Fruit fly (Drosophila melanogaster) whole organism, embryonic: Measurements from ENCODE around the gene CG6254.

ENCODE experiments used
- Aef1 ChIP-seq: fragments of 200-800 bp; sonication (Bioruptor generic); IDR thresholded peaks from 3 replicates; pipeline ENCODE4 v1.3.6; 2022; ENCODE audit warnings: missing biosample characterization, missing genetic modification characterization
- Antp ChIP-seq: fragments of 200-800 bp; sonication (Bioruptor generic); optimal IDR thresholded peaks from 3 replicates; lab custom pipeline; 2016; ENCODE audit warnings: missing biosample characterization, missing genetic modification characterization
- Awh ChIP-seq: fragments of 200-800 bp; sonication (Bioruptor generic); IDR thresholded peaks from 2 replicates; pipeline ENCODE4, ENCODE4 v1.3.6; 2022; ENCODE audit warnings: missing biosample characterization, missing genetic modification characterization
- CG10267 ChIP-seq: fragments of 200-800 bp; sonication (Bioruptor generic); optimal IDR thresholded peaks from 2 replicates; lab custom pipeline; 2018; ENCODE audit warnings: missing biosample characterization, mild to moderate bottlenecking, missing genetic modification characterization, moderate library complexity
- CG11504 ChIP-seq: fragments of 200-800 bp; sonication (Bioruptor generic); optimal IDR thresholded peaks from 3 replicates; lab custom pipeline; 2019; ENCODE audit warnings: missing biosample characterization, mild to moderate bottlenecking, missing genetic modification characterization, moderate library complexity
- CG12155 ChIP-seq: fragments of 200-800 bp; sonication (Bioruptor generic); optimal IDR thresholded peaks from 3 replicates; lab custom pipeline; 2016; ENCODE audit warnings: missing biosample characterization, missing genetic modification characterization
- CG13287 ChIP-seq: fragments of 200-800 bp; sonication (Bioruptor generic); IDR thresholded peaks from 2 replicates; pipeline ENCODE4 v1.3.6; 2022; ENCODE audit warnings: missing biosample characterization, missing genetic modification characterization; ENCODE audit not compliant: partially characterized antibody
- CG15696 ChIP-seq: fragments of 200-800 bp; sonication (Bioruptor generic); optimal IDR thresholded peaks from 2 replicates; lab custom pipeline; 2019; ENCODE audit warnings: missing biosample characterization, mild to moderate bottlenecking, missing genetic modification characterization, moderate library complexity
- CG1647 ChIP-seq: fragments of 200-800 bp; sonication (Bioruptor generic); optimal IDR thresholded peaks from 3 replicates; lab custom pipeline; 2016; ENCODE audit warnings: missing biosample characterization, missing genetic modification characterization
- CG17385 ChIP-seq: fragments of 200-800 bp; sonication (Bioruptor generic); optimal IDR thresholded peaks from 3 replicates; lab custom pipeline; 2018; ENCODE audit warnings: missing biosample characterization, mild to moderate bottlenecking, missing genetic modification characterization
- CG2678 ChIP-seq: fragments of 200-800 bp; sonication (Bioruptor generic); optimal IDR thresholded peaks from 3 replicates; lab custom pipeline; 2019; ENCODE audit warnings: missing biosample characterization, mild to moderate bottlenecking, missing genetic modification characterization, moderate library complexity
- CG2889 ChIP-seq: fragments of 200-800 bp; sonication (Bioruptor generic); IDR thresholded peaks from 3 replicates; pipeline ENCODE4 v1.3.6; 2022; ENCODE audit warnings: missing biosample characterization, missing genetic modification characterization
- CG32767 ChIP-seq: fragments of 200-800 bp; sonication (Bioruptor generic); IDR thresholded peaks from 2 replicates; pipeline ENCODE4 v1.3.6; 2022; ENCODE audit warnings: missing biosample characterization, missing genetic modification characterization
- CG32772 ChIP-seq: fragments of 200-800 bp; sonication (Bioruptor generic); IDR thresholded peaks from 2 replicates; pipeline ENCODE4 v1.3.6; 2022; ENCODE audit warnings: missing biosample characterization, missing genetic modification characterization
- CG4282 ChIP-seq: fragments of 200-800 bp; sonication (Bioruptor generic); optimal IDR thresholded peaks from 2 replicates; lab custom pipeline; 2016; ENCODE audit warnings: missing biosample characterization, missing genetic modification characterization
- CG6254 ChIP-seq: fragments of 200-800 bp; sonication (Bioruptor generic); optimal IDR thresholded peaks from 3 replicates; lab custom pipeline; 2017; ENCODE audit warnings: mild to moderate bottlenecking, missing biosample characterization, missing genetic modification reagents, missing genetic modification characterization
- CG7745 ChIP-seq: fragments of 200-800 bp; sonication (Bioruptor generic); optimal IDR thresholded peaks from 2 replicates; lab custom pipeline; 2018; ENCODE audit warnings: missing biosample characterization, mild to moderate bottlenecking, missing genetic modification characterization, moderate library complexity
- CG7786 ChIP-seq: fragments of 200-800 bp; sonication (Bioruptor generic); optimal IDR thresholded peaks from 2 replicates; lab custom pipeline; 2016; ENCODE audit warnings: missing biosample characterization, missing genetic modification characterization
- CG8478 ChIP-seq: fragments of >200 bp; optimal IDR thresholded peaks from 2 replicates; lab custom pipeline; 2018
- CG9876 ChIP-seq: fragments of 200-800 bp; sonication (Bioruptor generic); optimal IDR thresholded peaks from 2 replicates; lab custom pipeline; 2016; ENCODE audit warnings: missing biosample characterization, missing genetic modification characterization
- CkIIα-i1 ChIP-seq: fragments of 200-800 bp; sonication (Bioruptor generic); IDR thresholded peaks from 2 replicates; pipeline ENCODE4 v1.3.6; 2022; ENCODE audit warnings: missing biosample characterization, missing genetic modification characterization
- D19A ChIP-seq: fragments of 200-800 bp; optimal IDR thresholded peaks from 3 replicates; lab custom pipeline; 2019; ENCODE audit warnings: missing biosample characterization, mild to moderate bottlenecking, missing genetic modification characterization, moderate library complexity
- Dp ChIP-seq: fragments of 200-800 bp; sonication (Bioruptor generic); optimal IDR thresholded peaks from 2 replicates; lab custom pipeline; 2018; ENCODE audit warnings: missing biosample characterization, mild to moderate bottlenecking, missing genetic modification characterization, moderate library complexity
- ERR ChIP-seq: fragments of 200-800 bp; sonication (Bioruptor generic); optimal IDR thresholded peaks from 2 replicates; lab custom pipeline; 2016; ENCODE audit warnings: missing biosample characterization, missing genetic modification characterization
- HLHmδ ChIP-seq: fragments of 200-800 bp; sonication (Bioruptor generic); optimal IDR thresholded peaks from 2 replicates; lab custom pipeline; 2018; ENCODE audit warnings: missing biosample characterization, mild to moderate bottlenecking, missing genetic modification characterization, moderate library complexity
- HmgZ ChIP-seq: fragments of 200-800 bp; sonication (Bioruptor generic); optimal IDR thresholded peaks from 2 replicates; lab custom pipeline; 2018; ENCODE audit warnings: missing biosample characterization, mild to moderate bottlenecking, missing genetic modification characterization
- Hr3 ChIP-seq: fragments of 200-800 bp; sonication (Bioruptor generic); optimal IDR thresholded peaks from 3 replicates; lab custom pipeline; 2016; ENCODE audit warnings: missing biosample characterization, missing genetic modification characterization
- Hr51 ChIP-seq, 2 experiments: fragments of 200-800 bp; sonication (Bioruptor generic); optimal IDR thresholded peaks; 2 replicates in 1 of 2; 3 replicates in 1 of 2; lab custom pipeline; 2016 to 2018; ENCODE audit warnings: missing biosample characterization in 2 of 2, missing genetic modification characterization in 2 of 2, mild to moderate bottlenecking in 1 of 2, moderate library complexity in 1 of 2
- Lhr ChIP-seq: fragments of 200-800 bp; sonication (Bioruptor generic); optimal IDR thresholded peaks from 3 replicates; lab custom pipeline; 2017; ENCODE audit warnings: mild to moderate bottlenecking, missing biosample characterization, missing genetic modification reagents, missing genetic modification characterization
- Med ChIP-seq: fragments of 200-800 bp; sonication (Bioruptor generic); peaks from one replicate; lab custom pipeline; 2016; ENCODE audit warnings: missing biosample characterization, missing genetic modification characterization, mild to moderate bottlenecking, inconsistent platforms, moderate library complexity
- Meics ChIP-seq: fragments of 200-800 bp; sonication (Bioruptor generic); optimal IDR thresholded peaks from 2 replicates; lab custom pipeline; 2017; ENCODE audit warnings: missing biosample characterization, mild to moderate bottlenecking, missing genetic modification characterization
- Ptx1 ChIP-seq: fragments of 200-800 bp; sonication (Bioruptor generic); IDR thresholded peaks from 2 replicates; pipeline ENCODE4 v1.3.6; 2022; ENCODE audit warnings: missing biosample characterization, missing genetic modification characterization
- Six4 ChIP-seq: fragments of 200-800 bp; sonication (Bioruptor generic); optimal IDR thresholded peaks from 2 replicates; lab custom pipeline; 2016; ENCODE audit warnings: missing biosample characterization, missing genetic modification characterization
- Spps ChIP-seq: fragments of 200-800 bp; sonication (Bioruptor generic); optimal IDR thresholded peaks from 2 replicates; lab custom pipeline; 2018; ENCODE audit warnings: missing biosample characterization, mild to moderate bottlenecking, missing genetic modification characterization
- Xbp1 ChIP-seq: fragments of 200-800 bp; sonication (Bioruptor generic); optimal IDR thresholded peaks from 3 replicates; lab custom pipeline; 2016; ENCODE audit warnings: missing biosample characterization, mild to moderate bottlenecking, missing genetic modification characterization
- Xrp1 ChIP-seq: fragments of 200-800 bp; sonication (Bioruptor generic); IDR thresholded peaks from 2 replicates; pipeline ENCODE4 v1.3.6; 2022; ENCODE audit warnings: missing biosample characterization, missing genetic modification characterization
- ac ChIP-seq: fragments of 200-800 bp; sonication (Bioruptor generic); optimal IDR thresholded peaks from 3 replicates; lab custom pipeline; 2017; ENCODE audit warnings: missing biosample characterization, mild to moderate bottlenecking, missing genetic modification characterization
- bowl ChIP-seq: fragments of 200-800 bp; sonication (Bioruptor generic); IDR thresholded peaks from 2 replicates; pipeline ENCODE4 v1.3.6; 2022; ENCODE audit warnings: missing biosample characterization, missing genetic modification characterization
- crc ChIP-seq: fragments of 200-800 bp; sonication (Bioruptor generic); optimal IDR thresholded peaks from 2 replicates; lab custom pipeline; 2016; ENCODE audit warnings: missing biosample characterization, missing genetic modification characterization
- dysf ChIP-seq: fragments of 200-800 bp; sonication (Bioruptor generic); IDR thresholded peaks from 3 replicates; pipeline ENCODE4 v1.3.6; 2022; ENCODE audit warnings: missing biosample characterization, missing genetic modification characterization
- fd64A ChIP-seq: fragments of 200-800 bp; sonication (Bioruptor generic); optimal IDR thresholded peaks from 3 replicates; lab custom pipeline; 2018; ENCODE audit warnings: missing biosample characterization, mild to moderate bottlenecking, missing genetic modification characterization
- gfzf ChIP-seq: fragments of 200-800 bp; sonication (Bioruptor generic); optimal IDR thresholded peaks from 2 replicates; lab custom pipeline; 2016; ENCODE audit warnings: missing biosample characterization, mild to moderate bottlenecking, missing genetic modification characterization, moderate library complexity
- klu ChIP-seq: fragments of 200-800 bp; sonication (Bioruptor generic); IDR thresholded peaks from 2 replicates; pipeline ENCODE4 v1.3.6; 2022; ENCODE audit warnings: missing biosample characterization, missing genetic modification characterization
- knrl ChIP-seq: fragments of 200-800 bp; sonication (Bioruptor generic); IDR thresholded peaks from 3 replicates; pipeline ENCODE4 v1.3.6; 2022; ENCODE audit warnings: missing biosample characterization, missing genetic modification characterization; ENCODE audit not compliant: partially characterized antibody
- lab ChIP-seq: fragments of 200-800 bp; sonication (Bioruptor generic); optimal IDR thresholded peaks from 3 replicates; lab custom pipeline; 2017; ENCODE audit warnings: missing biosample characterization, missing genetic modification characterization, mild to moderate bottlenecking, moderate library complexity, missing genetic modification reagents
- peb ChIP-seq: fragments of 200-800 bp; sonication (Bioruptor generic); IDR thresholded peaks from 2 replicates; pipeline ENCODE4 v1.3.6; 2022; ENCODE audit warnings: missing biosample characterization, missing genetic modification characterization
- pita ChIP-seq: fragments of 200-800 bp; sonication (Bioruptor generic); optimal IDR thresholded peaks from 2 replicates; lab custom pipeline; 2017; ENCODE audit warnings: missing biosample characterization, mild to moderate bottlenecking, missing genetic modification characterization
- pnt ChIP-seq: fragments of 200-800 bp; sonication (Bioruptor generic); optimal IDR thresholded peaks from 3 replicates; lab custom pipeline; 2016; ENCODE audit warnings: missing biosample characterization, missing genetic modification characterization
- sim ChIP-seq: fragments of 200-800 bp; sonication (Bioruptor generic); IDR thresholded peaks from 2 replicates; pipeline ENCODE4 v1.3.6; 2022; ENCODE audit warnings: missing biosample characterization, missing genetic modification characterization
- tna ChIP-seq: fragments of 200-800 bp; sonication (Bioruptor generic); IDR thresholded peaks from 2 replicates; pipeline ENCODE4 v1.3.6; 2022; ENCODE audit warnings: missing biosample characterization, missing genetic modification characterization; ENCODE audit not compliant: partially characterized antibody
- wek ChIP-seq: fragments of 200-800 bp; sonication (Bioruptor generic); optimal IDR thresholded peaks from 3 replicates; lab custom pipeline; 2018; ENCODE audit warnings: missing biosample characterization, mild to moderate bottlenecking, missing genetic modification characterization, moderate library complexity
- zen ChIP-seq: fragments of 200-800 bp; sonication (Bioruptor generic); optimal IDR thresholded peaks from 3 replicates; lab custom pipeline; 2018; ENCODE audit warnings: missing biosample characterization, mild to moderate bottlenecking, missing genetic modification characterization, moderate library complexity

The CG6254 gene

dm6 chr3R:10132906-10133416 is 28.2 kb downstream of the CG6254 start (continued):
- no peak for TF ChIP-seq CG1647 (GFP tag; lab: Kevin White, UChicago)
- TF ChIP-seq Hr51 (GFP tag; optimal IDR thresholded peaks at IDR 0.05; lab: Kevin White, UChicago), result peak in 1 of 2 experiments; percentile 29
- TF ChIP-seq tna (GFP tag; lab: Robert Waterston, UW), result no peak
- peak; percentile 3 for TF ChIP-seq CG10267 (tag; lab: Kevin White, UChicago)
- no peak for TF ChIP-seq knrl (GFP tag; lab: Robert Waterston, UW)
- TF ChIP-seq dysf (GFP tag; lab: Robert Waterston, UW), result no peak
- TF ChIP-seq Dp (GFP tag; lab: Kevin White, UChicago), result peak; percentile 36
- no peak for TF ChIP-seq Awh (GFP tag; lab: Robert Waterston, UW)
- no peak for TF ChIP-seq CG7786 (GFP tag; lab: Kevin White, UChicago)
- peak; percentile 82 for TF ChIP-seq Meics (GFP tag; lab: Kevin White, UChicago)
- TF ChIP-seq fd64A (GFP tag; lab: Kevin White, UChicago), result no peak
- no peak for TF ChIP-seq CG32772 (GFP tag; lab: Robert Waterston, UW)
- no peak for TF ChIP-seq ac (GFP tag; lab: Kevin White, UChicago)
- TF ChIP-seq CG4282 (GFP tag; lab: Kevin White, UChicago), result no peak
- no peak for TF ChIP-seq peb (GFP tag; lab: Robert Waterston, UW)
- TF ChIP-seq crc, result no peak
- no peak for TF ChIP-seq CG8478 (lab: Kevin White, UChicago)
- no peak for TF ChIP-seq Ptx1 (GFP tag; lab: Robert Waterston, UW)
- peak; percentile 36 for TF ChIP-seq CG2678 (tag; lab: Kevin White, UChicago)
- TF ChIP-seq klu (GFP tag; lab: Robert Waterston, UW), result no peak
- TF ChIP-seq Antp, result no peak
- TF ChIP-seq lab, result peak; percentile 53
- no peak for TF ChIP-seq ERR (GFP tag; lab: Kevin White, UChicago)
- no peak for TF ChIP-seq Hr3 (GFP tag; lab: Kevin White, UChicago)
- TF ChIP-seq Med (GFP tag; lab: Kevin White, UChicago), result peak; percentile 52
- no peak for TF ChIP-seq CG32767 (GFP tag; lab: Robert Waterston, UW)
- no peak for TF ChIP-seq HLHmδ (GFP tag; lab: Kevin White, UChicago)
- peak; percentile 84 for TF ChIP-seq D19A
- no peak for TF ChIP-seq sim (GFP tag; lab: Robert Waterston, UW)
- TF ChIP-seq Aef1 (GFP tag; lab: Robert Waterston, UW), result no peak
- no peak for TF ChIP-seq bowl (GFP tag; lab: Robert Waterston, UW)
- TF ChIP-seq CG12155 (GFP tag; lab: Kevin White, UChicago), result peak; percentile 23
- no peak for TF ChIP-seq gfzf (GFP tag; lab: Kevin White, UChicago)
- TF ChIP-seq HmgZ (tag; lab: Kevin White, UChicago), result no peak
- TF ChIP-seq CG11504, result peak; percentile 35
- TF ChIP-seq CG13287 (GFP tag; lab: Robert Waterston, UW), result no peak
- TF ChIP-seq CG15696 (tag; lab: Kevin White, UChicago), result no peak
- no peak for TF ChIP-seq pita (GFP tag; lab: Kevin White, UChicago)
- TF ChIP-seq CG2889 (GFP tag; lab: Robert Waterston, UW), result no peak
- TF ChIP-seq Spps (tag; lab: Kevin White, UChicago), result no peak
- no peak for TF ChIP-seq zen (tag; lab: Kevin White, UChicago)
- no peak for TF ChIP-seq Lhr (GFP tag; lab: Kevin White, UChicago)
- no peak for TF ChIP-seq wek
- TF ChIP-seq CG6254 (GFP tag; lab: Kevin White, UChicago), result no peak
- TF ChIP-seq CkIIα-i1 (GFP tag; lab: Robert Waterston, UW), result no peak
- TF ChIP-seq CG17385 (GFP tag; lab: Kevin White, UChicago), result no peak
- no peak for TF ChIP-seq Xrp1
- no peak for TF ChIP-seq CG7745 (tag; lab: Kevin White, UChicago)
- TF ChIP-seq Six4 (GFP tag; lab: Kevin White, UChicago), result no peak
- no peak for TF ChIP-seq CG9876 (GFP tag; lab: Kevin White, UChicago)
- no peak for TF ChIP-seq Xbp1 (GFP tag; lab: Kevin White, UChicago)
- TF ChIP-seq pnt (GFP tag; lab: Kevin White, UChicago), result no peak
